Worm (Caenorhabditis elegans) whole organism, late embryonic: ENCODE results near the gene kvs-1.

ENCODE experiments used
- mec-3 ChIP-seq: sonication (generic microtip); optimal IDR thresholded peaks from 2 replicates; lab custom pipeline; 2016; ENCODE audit warnings: borderline replicate concordance, missing genetic modification characterization, missing compliant biosample characterization
- nhr-11 ChIP-seq: fragments of 150-350 bp; optimal IDR thresholded peaks from 2 replicates; lab custom pipeline; 2014; ENCODE audit warnings: missing biosample characterization, missing genetic modification characterization
- sox-4 ChIP-seq: sonication (generic microtip); optimal IDR thresholded peaks from 2 replicates; lab custom pipeline; 2017; ENCODE audit warnings: mild to moderate bottlenecking, missing genetic modification characterization, inconsistent platforms, missing compliant biosample characterization

- TF ChIP-seq mec-3 (no peak), sox-4 (tag; lab: Kevin White, UChicago) (no peak), nhr-11 (no peak)
These were observed 43.2 kb upstream of the kvs-1 start for ce11 chrX:7750084-7750483.
